Fruit fly (Drosophila melanogaster): ENCODE measurements around the gene CG13073.

The CG13073 gene

dm6 chr3L:16217203-16217602 lies at the start of gene CG13073:
CG13073 (minus strand) TSS chr3L:16217303.
- TF ChIP-seq CG8478 (optimal IDR thresholded peaks at IDR 0.05) (no peak), CTCF (optimal IDR thresholded peaks at IDR 0.05) (no peak)

dm6 chr3L:16265000-16265399 lies 47.9 kb upstream of the CG13073 start, which contains the start of the genes CG13051 and CG13069:
CG13051 (minus strand) TSS chr3L:16265100.
CG13069 (plus strand) TSS chr3L:16265385.
- no peak for TF ChIP-seq CG8478 (optimal IDR thresholded peaks at IDR 0.05)
- TF ChIP-seq CTCF (optimal IDR thresholded peaks at IDR 0.05) = no peak

dm6 chr3L:16263043-16263442 lies 45.9 kb upstream of the CG13073 start, which contains the start of gene CG13070:
CG13070 (plus strand) TSS chr3L:16263343.
- TF ChIP-seq CG8478 (optimal IDR thresholded peaks at IDR 0.05) (no peak), CTCF (optimal IDR thresholded peaks at IDR 0.05) (no peak)

dm6 chr3L:16262440-16262839 lies 45.3 kb upstream of the CG13073 start, which contains the start of gene CG13071:
CG13071 (plus strand) TSS chr3L:16262740.
- TF ChIP-seq CG8478 (optimal IDR thresholded peaks at IDR 0.05) (no peak), CTCF (optimal IDR thresholded peaks at IDR 0.05) (no peak)

DNA sequence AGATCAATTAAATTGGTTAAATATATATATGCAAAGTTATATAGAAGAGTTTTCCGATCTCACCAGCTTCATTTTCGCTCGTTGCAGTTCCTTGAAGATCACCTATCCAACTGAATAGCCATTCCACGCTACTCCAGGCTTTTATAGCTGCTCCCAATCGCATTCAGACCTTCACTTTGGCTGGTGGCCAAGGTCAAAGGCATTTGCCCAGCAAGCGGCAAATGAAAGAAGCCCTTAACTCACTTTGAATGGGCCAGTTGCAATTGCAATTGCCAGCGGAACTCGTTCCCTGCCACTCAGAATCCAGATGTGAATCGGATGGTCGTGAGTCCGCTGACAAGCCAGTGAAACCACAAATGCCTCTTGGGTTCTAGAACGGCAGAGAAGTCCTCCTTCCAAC lies 44.4 kb upstream of the CG13073 start, which contains the start of gene CG34247:
TSS of gene CG34247 (minus strand) at position 101 of the 400 bp plus-strand sequence.
- TF ChIP-seq CG8478 (optimal IDR thresholded peaks at IDR 0.05) (no peak), CTCF (optimal IDR thresholded peaks at IDR 0.05) (no peak)

- TF ChIP-seq CTCF (optimal IDR thresholded peaks at IDR 0.05) = no peak
- no peak for TF ChIP-seq CG8478 (optimal IDR thresholded peaks at IDR 0.05)
These were observed 42.4 kb upstream of the CG13073 start, which contains the start of gene CG13053 for dm6 chr3L:16259552-16259951. CG13053 (minus strand) TSS chr3L:16259722.

dm6 chr3L:16257118-16257627 lies 40.1 kb upstream of the CG13073 start, which contains the start of gene CG13054:
CG13054 (minus strand) TSS chr3L:16257191.
- TF ChIP-seq CTCF (optimal IDR thresholded peaks at IDR 0.05) = no peak
- TF ChIP-seq CG8478 (optimal IDR thresholded peaks at IDR 0.05) = no peak

DNA sequence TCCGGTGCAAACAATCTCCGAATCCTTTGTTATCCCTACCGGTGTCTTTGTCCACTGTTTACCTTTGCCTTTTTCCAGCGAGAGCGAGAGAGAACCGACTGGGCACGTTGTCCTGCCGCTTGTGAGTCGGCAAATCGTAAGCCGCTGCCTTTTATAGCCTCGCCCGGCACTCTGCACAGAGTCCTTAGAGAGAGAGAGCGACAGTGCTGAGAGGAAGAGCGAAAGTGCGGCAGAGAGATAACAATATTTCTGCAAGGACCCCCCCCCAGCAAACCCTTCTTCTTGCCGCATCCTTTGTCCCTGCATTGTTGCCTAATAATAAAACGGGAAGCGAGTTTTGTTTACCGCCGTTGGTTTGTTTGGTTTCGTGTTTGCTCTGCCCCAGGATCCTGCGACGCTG lies 35.2 kb upstream of the CG13073 start, which contains the start of gene CG13055:
TSS of gene CG13055 (minus strand) at position 101 of the 400 bp plus-strand sequence.
- TF ChIP-seq CTCF (optimal IDR thresholded peaks at IDR 0.05) = no peak
- no peak for TF ChIP-seq CG8478 (optimal IDR thresholded peaks at IDR 0.05)

dm6 chr3L:16241296-16241695 lies 24.2 kb upstream of the CG13073 start:
- TF ChIP-seq CG8478 (optimal IDR thresholded peaks at IDR 0.05) = no peak
- no peak for TF ChIP-seq CTCF (optimal IDR thresholded peaks at IDR 0.05)

DNA sequence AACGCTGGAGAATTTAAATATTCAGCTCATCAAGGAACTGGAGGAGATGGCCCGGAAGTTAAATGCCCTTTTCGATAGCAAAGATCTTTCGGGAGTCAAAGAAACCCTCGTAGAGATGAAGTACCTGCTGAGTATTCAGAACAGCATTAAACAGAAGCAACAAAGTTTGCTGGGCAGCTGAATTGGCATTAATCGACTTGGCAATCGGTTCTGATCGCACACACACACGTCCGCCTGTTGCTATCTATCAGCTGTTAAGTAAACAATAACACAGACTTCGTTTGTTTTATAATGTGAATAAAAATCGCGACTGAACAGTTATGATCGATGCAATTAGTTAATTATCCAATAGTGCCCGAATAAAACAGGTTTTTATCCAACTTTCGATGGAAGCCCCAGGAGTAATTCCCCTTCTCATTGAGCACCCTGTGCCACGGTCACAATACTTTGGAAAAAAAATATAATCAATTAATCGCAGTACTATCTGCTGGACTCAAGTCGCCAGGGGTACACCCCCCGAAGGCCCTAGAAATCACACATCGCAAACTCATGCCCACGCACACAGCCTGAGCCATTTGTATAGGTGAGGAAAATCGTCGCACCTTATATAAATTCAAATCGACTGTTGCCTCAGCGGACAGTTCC lies 16.9 kb upstream of the CG13073 start:
- TF ChIP-seq CG8478 (optimal IDR thresholded peaks at IDR 0.05) (no peak), CTCF (optimal IDR thresholded peaks at IDR 0.05) (no peak)

- TF ChIP-seq CTCF (optimal IDR thresholded peaks at IDR 0.05) = no peak
- no peak for TF ChIP-seq CG8478 (optimal IDR thresholded peaks at IDR 0.05)
These were observed 15.8 kb upstream of the CG13073 start, which contains the start of gene Hsc20 for dm6 chr3L:16232924-16233323. Hsc20 (plus strand) TSS chr3L:16233127.

DNA sequence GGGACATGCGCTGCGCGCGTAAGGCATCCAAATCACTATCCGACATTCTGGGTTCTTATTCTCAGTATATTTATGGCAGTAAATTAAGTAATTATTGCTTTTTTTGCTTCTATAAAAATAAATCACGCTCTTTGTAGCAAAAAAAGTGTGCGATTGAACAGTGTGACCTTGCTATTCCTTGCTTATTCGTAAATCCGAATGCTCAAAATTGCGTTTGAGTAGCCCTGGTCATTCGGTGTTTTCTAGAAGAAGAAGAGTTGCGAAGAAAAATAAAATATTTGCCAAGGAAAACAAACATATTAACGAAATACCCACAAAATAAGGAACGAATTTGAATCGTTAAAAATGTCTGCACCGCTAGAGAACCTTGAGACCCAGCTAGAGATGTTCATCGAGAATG lies 14.8 kb upstream of the CG13073 start, which contains the start of the genes PDCD-5 and MED10:
TSS of gene PDCD-5 (minus strand) at position 182 of the 400 bp plus-strand sequence.
TSS of gene MED10 (plus strand) at position 228 of the 400 bp plus-strand sequence.
- TF ChIP-seq CG8478 (optimal IDR thresholded peaks at IDR 0.05) (no peak), CTCF (optimal IDR thresholded peaks at IDR 0.05) (peak in 1 of 2 experiments; percentile 40)

- TF ChIP-seq CTCF (optimal IDR thresholded peaks at IDR 0.05) (no peak), CG8478 (optimal IDR thresholded peaks at IDR 0.05) (no peak)
These were observed 11.6 kb upstream of the CG13073 start, which contains the start of gene Tmx3 for dm6 chr3L:16228659-16229205. Tmx3 (plus strand) TSS chr3L:16229100.

- no peak for TF ChIP-seq CG8478 (optimal IDR thresholded peaks at IDR 0.05)
- TF ChIP-seq CTCF (optimal IDR thresholded peaks at IDR 0.05) = no peak
These were observed 8.1 kb upstream of the CG13073 start for dm6 chr3L:16225175-16225574.

- TF ChIP-seq CG8478 (optimal IDR thresholded peaks at IDR 0.05) (no peak), CTCF (optimal IDR thresholded peaks at IDR 0.05) (no peak)
These were observed 4.7 kb upstream of the CG13073 start for dm6 chr3L:16221800-16222199.

Data from S2 (cell line).